Worm (Caenorhabditis elegans): ENCODE results near the gene T01C8.3.

The T01C8.3 gene

ce11 chrX:16799065-16799663 is 16.2 kb upstream of the T01C8.3 start (continued):
- no peak for TF ChIP-seq ztf-22 (GFP tag; optimal IDR thresholded peaks at IDR 0.05)
- TF ChIP-seq F55B11.4 (tag; optimal IDR thresholded peaks at IDR 0.05; ENCODE audit: borderline replicate concordance, insufficient read depth) = no peak
- TF ChIP-seq tbp1 (GFP tag; optimal IDR thresholded peaks at IDR 0.05) = no peak
- no peak for TF ChIP-seq snpc-1.1 (tag; optimal IDR thresholded peaks at IDR 0.05; ENCODE audit: insufficient read depth)
- TF ChIP-seq ama-1 (optimal IDR thresholded peaks at IDR 0.05) = peak; percentile 58
- no peak for TF ChIP-seq ama-1 (GFP tag; optimal IDR thresholded peaks at IDR 0.05)
- no peak for TF ChIP-seq nhr-90 (tag; optimal IDR thresholded peaks at IDR 0.05)
- TF ChIP-seq mxl-1 (tag; optimal IDR thresholded peaks at IDR 0.05) = no peak
- no peak for TF ChIP-seq attf-6 (GFP tag; IDR thresholded peaks at IDR 0.05)
- TF ChIP-seq repo-1 (tag; optimal IDR thresholded peaks at IDR 0.05) = no peak
- TF ChIP-seq ceh-40 (GFP tag; IDR thresholded peaks at IDR 0.05) = no peak
- TF ChIP-seq madf-8 (GFP tag; conservative IDR thresholded peaks at IDR 0.05) = no peak
- 0 out of 2 replicates have a peak, but pooled peaks have one; percentile 4 for TF ChIP-seq Y56A3A.18 (GFP tag; IDR thresholded peaks at IDR 0.05)
- peak in 1 of 3 experiments; percentile 13 for TF ChIP-seq lin-35 (GFP tag; optimal IDR thresholded peaks at IDR 0.05)
- TF ChIP-seq sdz-38 (tag; optimal IDR thresholded peaks at IDR 0.05) = no peak
- no peak for TF ChIP-seq let-607 (tag; optimal IDR thresholded peaks at IDR 0.05)
- TF ChIP-seq ceh-27 (GFP tag; optimal IDR thresholded peaks at IDR 0.05) = peak; percentile 64
- no peak for TF ChIP-seq dpl-1 (GFP tag; optimal IDR thresholded peaks at IDR 0.05)
- no peak for TF ChIP-seq pha-4 (tag; optimal IDR thresholded peaks at IDR 0.05)
- no peak for TF ChIP-seq madf-10 (tag; optimal IDR thresholded peaks at IDR 0.05)
- no peak for TF ChIP-seq F22D6.2 (tag; optimal IDR thresholded peaks at IDR 0.05)
- TF ChIP-seq hmg-1.2 (GFP tag; IDR thresholded peaks at IDR 0.05) = peak; percentile 77; the same call in 1 of the 2 replicates
- no peak for TF ChIP-seq atf-7 (tag; optimal IDR thresholded peaks at IDR 0.05)
- no peak for TF ChIP-seq F57A8.1 (GFP tag; optimal IDR thresholded peaks at IDR 0.05)
- peak; percentile 3 for TF ChIP-seq ZK185.1 (tag; optimal IDR thresholded peaks at IDR 0.05; ENCODE audit: poor library complexity, severe bottlenecking)
- TF ChIP-seq unc-62 (GFP tag; optimal IDR thresholded peaks at IDR 0.05) = no peak
- peak; percentile 76; the same call in 1 of the 2 replicates for TF ChIP-seq zfh-2 (GFP tag; conservative IDR thresholded peaks at IDR 0.05)
- TF ChIP-seq dox-1 (GFP tag; IDR thresholded peaks at IDR 0.05) = peak; percentile 44; the same call in 1 of the 2 replicates
- no peak for TF ChIP-seq fkh-3 (tag; optimal IDR thresholded peaks at IDR 0.05)
- TF ChIP-seq dpff-1 (tag; optimal IDR thresholded peaks at IDR 0.05) = no peak
- peak; percentile 40; the same call in 1 of the 2 replicates for TF ChIP-seq nfyb-1 (GFP tag; IDR thresholded peaks at IDR 0.05)
- no peak for TF ChIP-seq ccch-3 (GFP tag; optimal IDR thresholded peaks at IDR 0.05)
- no peak for TF ChIP-seq mcd-1 (GFP tag; IDR thresholded peaks at IDR 0.05)
- no peak for TF ChIP-seq rpc-1 (optimal IDR thresholded peaks at IDR 0.05)
- TF ChIP-seq rpc-1 (tag; optimal IDR thresholded peaks at IDR 0.05) = no peak
- no peak for TF ChIP-seq somi-1 (GFP tag; optimal IDR thresholded peaks at IDR 0.05)
- no peak for TF ChIP-seq ztf-6 (GFP tag; IDR thresholded peaks at IDR 0.05)
- no peak for TF ChIP-seq hlh-26 (GFP tag; conservative IDR thresholded peaks at IDR 0.05)
- peak; percentile 34; the same call in 1 of the 2 replicates for TF ChIP-seq rcor-1 (GFP tag; IDR thresholded peaks at IDR 0.05)
- TF ChIP-seq hsf-1 (GFP tag; IDR thresholded peaks at IDR 0.05) = no peak

- TF ChIP-seq atf-7 (tag; optimal IDR thresholded peaks at IDR 0.05) = peak; percentile 4
- peak; percentile 52 for TF ChIP-seq ztf-22 (GFP tag; optimal IDR thresholded peaks at IDR 0.05)
- TF ChIP-seq let-607 (tag; optimal IDR thresholded peaks at IDR 0.05) = peak in 1 of 2 experiments; percentile 28
- TF ChIP-seq nhr-80 (tag; optimal IDR thresholded peaks at IDR 0.05) = peak; percentile 63
- TF ChIP-seq ccch-3 (GFP tag; optimal IDR thresholded peaks at IDR 0.05) = no peak
- no peak for TF ChIP-seq T26A5.8 (tag; optimal IDR thresholded peaks at IDR 0.05)
- no peak for TF ChIP-seq zfh-2 (GFP tag; conservative IDR thresholded peaks at IDR 0.05)
Measured at ce11 chrX:16798621-16799020, 15.6 kb upstream of the T01C8.3 start.

Data from whole organism, young adult.